Fruit fly (Drosophila melanogaster) whole organism, embryonic: Measurements from ENCODE around the gene CG15471.

Source experiments
- Aef1 ChIP-seq: fragments of 200-800 bp; sonication (Bioruptor generic); IDR thresholded peaks from 3 replicates; pipeline ENCODE4 v1.3.6; 2022; ENCODE audit warnings: missing biosample characterization, missing genetic modification characterization
- Bteb2 ChIP-seq: fragments of 200-800 bp; sonication (Bioruptor generic); optimal IDR thresholded peaks from 2 replicates; lab custom pipeline; 2016; ENCODE audit warnings: missing biosample characterization, missing genetic modification characterization
- CG10209 ChIP-seq: fragments of 200-800 bp; sonication (Bioruptor generic); optimal IDR thresholded peaks from 3 replicates; lab custom pipeline; 2017; ENCODE audit warnings: missing biosample characterization, mild to moderate bottlenecking, missing genetic modification characterization, missing genetic modification reagents
- CG1024 ChIP-seq: fragments of 200-800 bp; sonication (Bioruptor generic); IDR thresholded peaks from 2 replicates; pipeline ENCODE4 v1.3.6; 2022; ENCODE audit warnings: missing biosample characterization, missing genetic modification characterization
- CG11504 ChIP-seq: fragments of 200-800 bp; sonication (Bioruptor generic); optimal IDR thresholded peaks from 3 replicates; lab custom pipeline; 2019; ENCODE audit warnings: missing biosample characterization, mild to moderate bottlenecking, missing genetic modification characterization, moderate library complexity
- CG12391 ChIP-seq: fragments of 200-800 bp; sonication (Bioruptor generic); optimal IDR thresholded peaks from 3 replicates; lab custom pipeline; 2018; ENCODE audit warnings: missing biosample characterization, mild to moderate bottlenecking, missing genetic modification characterization, moderate library complexity
- CG13287 ChIP-seq: fragments of 200-800 bp; sonication (Bioruptor generic); IDR thresholded peaks from 2 replicates; pipeline ENCODE4 v1.3.6; 2022; ENCODE audit warnings: missing biosample characterization, missing genetic modification characterization; ENCODE audit not compliant: partially characterized antibody
- CG13296 ChIP-seq: fragments of 200-800 bp; sonication (Bioruptor generic); optimal IDR thresholded peaks from 3 replicates; lab custom pipeline; 2018; ENCODE audit warnings: missing biosample characterization, mild to moderate bottlenecking, missing genetic modification characterization
- CG15011 ChIP-seq: fragments of 200-800 bp; sonication (Bioruptor generic); optimal IDR thresholded peaks from 3 replicates; lab custom pipeline; 2018; ENCODE audit warnings: missing biosample characterization, mild to moderate bottlenecking, missing genetic modification characterization
- CG1529 ChIP-seq: fragments of 200-800 bp; sonication (Bioruptor generic); optimal IDR thresholded peaks from 3 replicates; lab custom pipeline; 2018; ENCODE audit warnings: missing biosample characterization, missing genetic modification characterization
- CG1602 ChIP-seq: fragments of 200-800 bp; sonication (Bioruptor generic); optimal IDR thresholded peaks from 3 replicates; lab custom pipeline; 2016; ENCODE audit warnings: missing biosample characterization, missing genetic modification characterization
- CG17359 ChIP-seq: fragments of 200-800 bp; sonication (Bioruptor generic); optimal IDR thresholded peaks from 3 replicates; lab custom pipeline; 2018; ENCODE audit warnings: missing biosample characterization, mild to moderate bottlenecking, missing genetic modification characterization, moderate library complexity
- CG2120 ChIP-seq: fragments of 200-800 bp; sonication (Bioruptor generic); optimal IDR thresholded peaks from 3 replicates; lab custom pipeline; 2016; ENCODE audit warnings: missing biosample characterization, missing genetic modification characterization
- CG2889 ChIP-seq: fragments of 200-800 bp; sonication (Bioruptor generic); IDR thresholded peaks from 3 replicates; pipeline ENCODE4 v1.3.6; 2022; ENCODE audit warnings: missing biosample characterization, missing genetic modification characterization
- CG34224 ChIP-seq: fragments of 200-800 bp; sonication (Bioruptor generic); IDR thresholded peaks from 3 replicates; pipeline ENCODE4 v1.3.6; 2022; ENCODE audit warnings: missing biosample characterization, missing genetic modification characterization; ENCODE audit not compliant: partially characterized antibody
- CG4730 ChIP-seq: fragments of 200-800 bp; sonication (Bioruptor generic); IDR thresholded peaks from 2 replicates; pipeline ENCODE4 v1.3.6; 2022; ENCODE audit warnings: missing biosample characterization, missing genetic modification characterization
- CG6791 ChIP-seq: fragments of 200-800 bp; sonication (Bioruptor generic); IDR thresholded peaks from 3 replicates; pipeline ENCODE4 v1.3.6; 2022; ENCODE audit warnings: missing biosample characterization, missing genetic modification characterization; ENCODE audit not compliant: partially characterized antibody
- CG7556 ChIP-seq: fragments of 200-800 bp; sonication (Bioruptor generic); optimal IDR thresholded peaks from 2 replicates; lab custom pipeline; 2017; ENCODE audit warnings: missing biosample characterization, mild to moderate bottlenecking, missing genetic modification characterization
- CG7928 ChIP-seq: fragments of 200-800 bp; sonication (Bioruptor generic); optimal IDR thresholded peaks from 2 replicates; lab custom pipeline; 2017; ENCODE audit warnings: missing biosample characterization, mild to moderate bottlenecking, missing genetic modification characterization
- CG7987 ChIP-seq: fragments of 200-800 bp; sonication (Bioruptor generic); optimal IDR thresholded peaks from 2 replicates; lab custom pipeline; 2018; ENCODE audit warnings: missing biosample characterization, mild to moderate bottlenecking, missing genetic modification characterization, moderate library complexity
- CG8089 ChIP-seq: fragments of 200-800 bp; sonication (Bioruptor generic); optimal IDR thresholded peaks from 3 replicates; lab custom pipeline; 2016; ENCODE audit warnings: missing biosample characterization, missing genetic modification characterization
- CoRest ChIP-seq: fragments of 200-800 bp; sonication (Bioruptor generic); optimal IDR thresholded peaks from 3 replicates; lab custom pipeline; 2018; ENCODE audit warnings: missing biosample characterization, mild to moderate bottlenecking, missing genetic modification characterization, moderate library complexity
- E2f1 ChIP-seq: fragments of 200-800 bp; sonication (Bioruptor generic); IDR thresholded peaks from 2 replicates; pipeline ENCODE4 v1.3.6; 2022; ENCODE audit warnings: missing biosample characterization, missing genetic modification characterization
- Ets65A ChIP-seq: fragments of 200-800 bp; sonication (Bioruptor generic); peaks from one replicate; lab custom pipeline; 2016; ENCODE audit warnings: missing biosample characterization, missing genetic modification characterization
- H15 ChIP-seq: fragments of 200-800 bp; sonication (Bioruptor generic); IDR thresholded peaks from 3 replicates; pipeline ENCODE4 v1.3.6; 2022; ENCODE audit warnings: missing biosample characterization, missing genetic modification characterization
- Hsf ChIP-seq: fragments of 200-800 bp; sonication (Bioruptor generic); optimal IDR thresholded peaks from 3 replicates; lab custom pipeline; 2016; ENCODE audit warnings: missing biosample characterization, missing genetic modification characterization
- Med ChIP-seq: fragments of 200-800 bp; sonication (Bioruptor generic); peaks from one replicate; lab custom pipeline; 2016; ENCODE audit warnings: missing biosample characterization, missing genetic modification characterization, mild to moderate bottlenecking, inconsistent platforms, moderate library complexity
- Oli ChIP-seq: fragments of 200-800 bp; sonication (Bioruptor generic); optimal IDR thresholded peaks from 2 replicates; lab custom pipeline; 2018; ENCODE audit warnings: missing biosample characterization, mild to moderate bottlenecking, missing genetic modification characterization, moderate library complexity
- Pdp1 ChIP-seq, 2 experiments: fragments of 200-800 bp; sonication (Bioruptor generic); optimal IDR thresholded peaks; 3 replicates each; lab custom pipeline; 2016; ENCODE audit warnings: missing biosample characterization in 2 of 2, missing genetic modification characterization in 2 of 2, mild to moderate bottlenecking in 1 of 2, moderate library complexity in 1 of 2
- Ptx1 ChIP-seq: fragments of 200-800 bp; sonication (Bioruptor generic); IDR thresholded peaks from 2 replicates; pipeline ENCODE4 v1.3.6; 2022; ENCODE audit warnings: missing biosample characterization, missing genetic modification characterization
- Ravus ChIP-seq: fragments of 200-800 bp; sonication (Bioruptor generic); IDR thresholded peaks from 2 replicates; pipeline ENCODE4 v1.3.6; 2022; ENCODE audit warnings: missing biosample characterization, missing genetic modification characterization
- Sox102F ChIP-seq: fragments of 200-800 bp; sonication (Bioruptor generic); optimal IDR thresholded peaks from 2 replicates; lab custom pipeline; 2018; ENCODE audit warnings: missing biosample characterization, mild to moderate bottlenecking, missing genetic modification characterization, moderate library complexity
- ab ChIP-seq: fragments of 200-800 bp; sonication (Bioruptor generic); optimal IDR thresholded peaks from 2 replicates; lab custom pipeline; 2016; ENCODE audit warnings: missing biosample characterization, missing genetic modification characterization
- ara ChIP-seq: fragments of 200-800 bp; sonication (Bioruptor generic); IDR thresholded peaks from 2 replicates; pipeline ENCODE4 v1.3.6; 2022; ENCODE audit warnings: missing biosample characterization, missing genetic modification characterization
- btn ChIP-seq: fragments of 200-800 bp; sonication (Bioruptor generic); optimal IDR thresholded peaks from 2 replicates; lab custom pipeline; 2016; ENCODE audit warnings: missing biosample characterization, missing genetic modification characterization
- cato ChIP-seq: fragments of 200-800 bp; sonication (Bioruptor generic); optimal IDR thresholded peaks from 2 replicates; lab custom pipeline; 2016; ENCODE audit warnings: missing biosample characterization, missing genetic modification characterization, borderline replicate concordance
- chm ChIP-seq: fragments of 200-800 bp; sonication (Bioruptor generic); IDR thresholded peaks from 2 replicates; pipeline ENCODE4 v1.3.6; 2022; ENCODE audit warnings: missing biosample characterization, missing genetic modification characterization
- dmrt99B ChIP-seq: fragments of 200-800 bp; sonication (Bioruptor generic); optimal IDR thresholded peaks from 2 replicates; lab custom pipeline; 2018; ENCODE audit warnings: missing biosample characterization, mild to moderate bottlenecking, missing genetic modification characterization, moderate library complexity
- dysf ChIP-seq: fragments of 200-800 bp; sonication (Bioruptor generic); IDR thresholded peaks from 3 replicates; pipeline ENCODE4 v1.3.6; 2022; ENCODE audit warnings: missing biosample characterization, missing genetic modification characterization
- jigr1 ChIP-seq: fragments of 200-800 bp; sonication (Bioruptor generic); IDR thresholded peaks from 3 replicates; pipeline ENCODE4 v1.3.6; 2022; ENCODE audit warnings: missing biosample characterization, missing genetic modification characterization
- lmd ChIP-seq: fragments of 200-800 bp; sonication (Bioruptor generic); IDR thresholded peaks from 2 replicates; pipeline ENCODE4 v1.3.6; 2022; ENCODE audit warnings: missing biosample characterization, missing genetic modification characterization
- nerfin-2 ChIP-seq: fragments of 200-800 bp; sonication (Bioruptor generic); IDR thresholded peaks from 2 replicates; pipeline ENCODE4 v1.3.6; 2022; ENCODE audit warnings: missing biosample characterization, missing genetic modification characterization; ENCODE audit not compliant: partially characterized antibody
- phol ChIP-seq: fragments of 200-800 bp; sonication (Bioruptor generic); optimal IDR thresholded peaks from 3 replicates; lab custom pipeline; 2018; ENCODE audit warnings: missing biosample characterization, mild to moderate bottlenecking, missing genetic modification characterization, moderate library complexity
- ranshi ChIP-seq: fragments of 200-800 bp; sonication (Bioruptor generic); IDR thresholded peaks from 2 replicates; pipeline ENCODE4 v1.3.6; 2022; ENCODE audit warnings: missing biosample characterization, missing genetic modification characterization
- rib ChIP-seq: fragments of 200-800 bp; sonication (Bioruptor generic); IDR thresholded peaks from 2 replicates; pipeline ENCODE4 v1.3.6; 2022; ENCODE audit warnings: missing biosample characterization, missing genetic modification characterization
- scrt ChIP-seq: fragments of 200-800 bp; sonication (Bioruptor generic); optimal IDR thresholded peaks from 2 replicates; lab custom pipeline; 2018; ENCODE audit warnings: missing biosample characterization, mild to moderate bottlenecking, missing genetic modification characterization, moderate library complexity
- sens ChIP-seq: fragments of 200-800 bp; sonication (Bioruptor generic); peaks from one replicate; lab custom pipeline; 2016; ENCODE audit warnings: missing biosample characterization, missing genetic modification characterization
- tap ChIP-seq: fragments of 200-800 bp; optimal IDR thresholded peaks from 3 replicates; lab custom pipeline; 2019; ENCODE audit warnings: missing biosample characterization, mild to moderate bottlenecking, missing genetic modification characterization, moderate library complexity
- tna ChIP-seq: fragments of 200-800 bp; sonication (Bioruptor generic); IDR thresholded peaks from 2 replicates; pipeline ENCODE4 v1.3.6; 2022; ENCODE audit warnings: missing biosample characterization, missing genetic modification characterization; ENCODE audit not compliant: partially characterized antibody
- tup ChIP-seq: fragments of 200-800 bp; sonication (Bioruptor generic); optimal IDR thresholded peaks from 2 replicates; lab custom pipeline; 2016; ENCODE audit warnings: missing biosample characterization, mild to moderate bottlenecking, missing genetic modification characterization, moderate library complexity
- unc-4 ChIP-seq: fragments of 200-800 bp; sonication (Bioruptor generic); IDR thresholded peaks from 2 replicates; pipeline ENCODE4 v1.3.6; 2022; ENCODE audit warnings: missing biosample characterization, missing genetic modification characterization; ENCODE audit not compliant: partially characterized antibody

Gene CG15471

DNA sequence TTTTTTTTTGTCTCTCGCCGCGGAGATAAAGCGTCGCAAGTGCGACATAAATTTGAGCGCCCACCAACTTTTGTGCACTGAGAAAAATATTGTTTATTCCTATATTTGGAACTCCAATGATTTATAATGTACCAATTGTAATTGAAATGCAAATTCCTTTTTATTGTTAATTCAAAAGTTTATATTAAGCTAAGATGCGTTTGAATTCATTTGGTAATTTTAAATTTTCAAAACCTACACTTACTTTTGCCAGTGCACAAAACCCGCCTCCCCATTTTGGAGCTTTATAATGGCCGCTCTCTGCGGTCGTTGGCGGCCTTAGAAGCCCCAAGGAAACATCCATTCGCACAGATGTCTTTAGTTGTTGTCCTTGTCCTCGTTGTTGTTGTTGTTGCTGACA, 20.3 kb downstream of the CG15471 start (continued):
- TF ChIP-seq tup (no peak), Ets65A (peak; percentile 77), ranshi (GFP tag; lab: Robert Waterston, UW) (peak; percentile 37; the same call in 1 of the 2 replicates), phol (tag; lab: Kevin White, UChicago) (peak; percentile 35), sens (GFP tag; lab: Kevin White, UChicago) (peak; percentile 67), ara (GFP tag; lab: Robert Waterston, UW) (no peak), Pdp1 (GFP tag; optimal IDR thresholded peaks at IDR 0.05; lab: Kevin White, UChicago) (no peak), CG2889 (no peak), scrt (peak; percentile 21), CG7556 (GFP tag; lab: Kevin White, UChicago) (peak; percentile 46), ab (no peak), dysf (GFP tag; lab: Robert Waterston, UW) (0 out of 3 replicates have a peak, but pooled peaks have one; percentile 23), Sox102F (GFP tag; lab: Kevin White, UChicago) (peak; percentile 54), CG1529 (GFP tag; lab: Kevin White, UChicago) (no peak), CG34224 (GFP tag; lab: Robert Waterston, UW) (no peak), cato (GFP tag; lab: Kevin White, UChicago) (no peak), CG2120 (peak; percentile 54), Ptx1 (GFP tag; lab: Robert Waterston, UW) (peak; percentile 56; the same call in 1 of the 2 replicates), CG1024 (GFP tag; lab: Robert Waterston, UW) (no peak), rib (GFP tag; lab: Robert Waterston, UW) (no peak), CG1602 (GFP tag; lab: Kevin White, UChicago) (no peak), CG12391 (tag; lab: Kevin White, UChicago) (peak; percentile 28), Ravus (no peak), lmd (peak; percentile 48; the same call in 1 of the 2 replicates), tna (GFP tag; lab: Robert Waterston, UW) (no peak), CoRest (tag; lab: Kevin White, UChicago) (peak; percentile 39), Aef1 (peak; percentile 30; the same call in 1 of the 3 replicates), btn (GFP tag; lab: Kevin White, UChicago) (no peak), chm (GFP tag; lab: Robert Waterston, UW) (no peak), CG13296 (GFP tag; lab: Kevin White, UChicago) (peak; percentile 38), jigr1 (no peak), E2f1 (GFP tag; lab: Robert Waterston, UW) (peak; percentile 21; the same call in 1 of the 2 replicates), tap (peak; percentile 27), nerfin-2 (GFP tag; lab: Robert Waterston, UW) (no peak), CG17359 (tag; lab: Kevin White, UChicago) (peak; percentile 39), CG7987 (no peak), CG10209 (GFP tag; lab: Kevin White, UChicago) (peak; percentile 7), H15 (GFP tag; lab: Robert Waterston, UW) (no peak), dmrt99B (peak; percentile 38), Bteb2 (peak; percentile 40), Med (GFP tag; lab: Kevin White, UChicago) (peak; percentile 83), CG7928 (GFP tag; lab: Kevin White, UChicago) (no peak), unc-4 (GFP tag; lab: Robert Waterston, UW) (no peak), CG11504 (tag; lab: Kevin White, UChicago) (peak; percentile 67), CG6791 (GFP tag; lab: Robert Waterston, UW) (no peak), CG13287 (GFP tag; lab: Robert Waterston, UW) (no peak), Hsf (GFP tag; lab: Kevin White, UChicago) (peak; percentile 6), CG15011 (peak; percentile 19), CG4730 (GFP tag; lab: Robert Waterston, UW) (0 out of 2 replicates have a peak, but pooled peaks have one; percentile 11), CG8089 (GFP tag; lab: Kevin White, UChicago) (no peak), Oli (peak; percentile 13)
